Worm (Caenorhabditis elegans) whole organism, L2 larva: ENCODE results near the gene C47A10.12.

Experiments used
- C34F6.9 ChIP-seq: fragments of 150-350 bp; optimal IDR thresholded peaks from 2 replicates; lab custom pipeline; 2014; ENCODE audit warnings: missing biosample characterization, missing genetic modification characterization
- R02D3.7 ChIP-seq: fragments of 150-350 bp; optimal IDR thresholded peaks from 2 replicates; lab custom pipeline; 2014; ENCODE audit warnings: missing biosample characterization, missing genetic modification characterization
- Y55F3AM.14 ChIP-seq: fragments of 200-800 bp; sonication (Bioruptor generic); optimal IDR thresholded peaks from 2 replicates; lab custom pipeline; 2018; ENCODE audit warnings: mild to moderate bottlenecking, missing genetic modification characterization, missing compliant biosample characterization
- ZK546.5 ChIP-seq: sonication (generic microtip); optimal IDR thresholded peaks from 2 replicates; lab custom pipeline; 2017; ENCODE audit warnings: missing biosample characterization, missing genetic modification characterization
- aly-2 ChIP-seq: fragments of 150-350 bp; optimal IDR thresholded peaks from 2 replicates; lab custom pipeline; 2014; ENCODE audit warnings: missing biosample characterization, missing genetic modification characterization
- ama-1 ChIP-seq: fragments of 150-350 bp; optimal IDR thresholded peaks from 2 replicates; lab custom pipeline; 2018; ENCODE audit warnings: inconsistent platforms
- blmp-1 ChIP-seq: sonication (generic microtip); optimal IDR thresholded peaks from 2 replicates; lab custom pipeline; 2017; ENCODE audit warnings: missing genetic modification characterization, mild to moderate bottlenecking, missing compliant biosample characterization, antibody characterized with exemption, moderate library complexity; ENCODE audit not compliant: insufficient read depth
- ceh-16 ChIP-seq: fragments of 150-350 bp; optimal IDR thresholded peaks from 2 replicates; lab custom pipeline; 2014; ENCODE audit warnings: missing biosample characterization, missing genetic modification characterization
- crh-2 ChIP-seq: sonication (generic microtip); optimal IDR thresholded peaks from 2 replicates; lab custom pipeline; 2017; ENCODE audit warnings: missing biosample characterization, missing genetic modification characterization
- dmd-4 ChIP-seq: sonication (generic microtip); optimal IDR thresholded peaks from 2 replicates; lab custom pipeline; 2017; ENCODE audit warnings: missing biosample characterization, missing genetic modification characterization
- egl-27 ChIP-seq: sonication (generic microtip); optimal IDR thresholded peaks from 3 replicates; lab custom pipeline; 2017; ENCODE audit warnings: missing biosample characterization, missing genetic modification reagents, missing genetic modification characterization
- fos-1 ChIP-seq: fragments of 150-350 bp; optimal IDR thresholded peaks from 2 replicates; lab custom pipeline; 2014; ENCODE audit warnings: missing biosample characterization, missing genetic modification characterization
- gmeb-1 ChIP-seq: fragments of 150-350 bp; optimal IDR thresholded peaks from 2 replicates; lab custom pipeline; 2014; ENCODE audit warnings: missing biosample characterization, missing genetic modification characterization
- lin-11 ChIP-seq: fragments of 150-350 bp; sonication (generic microtip); optimal IDR thresholded peaks from 2 replicates; lab custom pipeline; 2014; ENCODE audit warnings: missing biosample characterization, missing genetic modification characterization, inconsistent platforms, mixed read lengths
- lin-39 ChIP-seq: fragments of 150-350 bp; optimal IDR thresholded peaks from 2 replicates; lab custom pipeline; 2014; ENCODE audit warnings: missing biosample characterization, missing genetic modification reagents, missing genetic modification characterization
- lsy-2 ChIP-seq, 2 experiments: fragments of 150-350 bp in 1 of 2; sonication (generic microtip) in 1 of 2; optimal IDR thresholded peaks; 2 replicates each; lab custom pipeline; 2014 to 2017; ENCODE audit warnings: missing biosample characterization in 2 of 2, missing genetic modification characterization in 2 of 2
- mab-5 ChIP-seq: fragments of 150-350 bp; optimal IDR thresholded peaks from 2 replicates; lab custom pipeline; 2014; ENCODE audit warnings: missing biosample characterization, missing genetic modification characterization
- mbf-1 ChIP-seq: sonication (generic microtip); optimal IDR thresholded peaks from 2 replicates; lab custom pipeline; 2017; ENCODE audit warnings: missing biosample characterization, missing genetic modification characterization
- nhr-10 ChIP-seq: sonication (generic microtip); optimal IDR thresholded peaks from 2 replicates; lab custom pipeline; 2017; ENCODE audit warnings: missing biosample characterization, missing genetic modification characterization
- nhr-11 ChIP-seq: fragments of 150-350 bp; optimal IDR thresholded peaks from 2 replicates; lab custom pipeline; 2014; ENCODE audit warnings: missing biosample characterization, missing genetic modification characterization
- nhr-12 ChIP-seq: fragments of 150-350 bp; optimal IDR thresholded peaks from 2 replicates; lab custom pipeline; 2014; ENCODE audit warnings: missing biosample characterization, missing genetic modification characterization
- nhr-129 ChIP-seq: fragments of 150-350 bp; optimal IDR thresholded peaks from 2 replicates; lab custom pipeline; 2014; ENCODE audit warnings: missing biosample characterization, missing genetic modification characterization
- nhr-23 ChIP-seq: fragments of 150-350 bp; optimal IDR thresholded peaks from 2 replicates; lab custom pipeline; 2014; ENCODE audit warnings: missing biosample characterization, missing genetic modification reagents, missing genetic modification characterization
- nhr-237 ChIP-seq: fragments of 150-350 bp; optimal IDR thresholded peaks from 2 replicates; lab custom pipeline; 2014; ENCODE audit warnings: missing biosample characterization, missing genetic modification characterization
- nhr-25 ChIP-seq: fragments of 150-350 bp; sonication (generic microtip); optimal IDR thresholded peaks from 3 replicates; lab custom pipeline; 2014; ENCODE audit warnings: missing biosample characterization, missing genetic modification characterization
- nhr-6 ChIP-seq: fragments of 150-350 bp; optimal IDR thresholded peaks from 2 replicates; lab custom pipeline; 2014; ENCODE audit warnings: missing biosample characterization, missing genetic modification characterization
- nhr-77 ChIP-seq: fragments of 150-350 bp; optimal IDR thresholded peaks from 2 replicates; lab custom pipeline; 2014; ENCODE audit warnings: missing biosample characterization, missing genetic modification characterization
- peb-1 ChIP-seq: fragments of 150-350 bp; optimal IDR thresholded peaks from 2 replicates; lab custom pipeline; 2014; ENCODE audit warnings: missing biosample characterization, missing genetic modification characterization
- skn-1 ChIP-seq: sonication (generic microtip); optimal IDR thresholded peaks from 2 replicates; lab custom pipeline; 2017; ENCODE audit warnings: missing biosample characterization, missing genetic modification characterization
- sma-9 ChIP-seq, 2 experiments: fragments of 150-350 bp in 1 of 2; sonication (generic microtip) in 1 of 2; optimal IDR thresholded peaks; 2 replicates each; lab custom pipeline; 2014 to 2016; ENCODE audit warnings: missing genetic modification characterization in 2 of 2, mild to moderate bottlenecking in 1 of 2, missing biosample characterization in 1 of 2, missing compliant biosample characterization in 1 of 2, missing genetic modification reagents in 1 of 2, moderate library complexity in 1 of 2
- unc-39 ChIP-seq: fragments of 150-350 bp; optimal IDR thresholded peaks from 2 replicates; lab custom pipeline; 2014; ENCODE audit warnings: missing biosample characterization, missing genetic modification characterization
- unc-62 ChIP-seq: fragments of 150-350 bp; optimal IDR thresholded peaks from 2 replicates; lab custom pipeline; 2014; ENCODE audit warnings: missing biosample characterization, missing genetic modification reagents, missing genetic modification characterization
- zag-1 ChIP-seq: fragments of 150-350 bp; optimal IDR thresholded peaks from 2 replicates; lab custom pipeline; 2014; ENCODE audit warnings: missing biosample characterization, missing genetic modification characterization
- ztf-11 ChIP-seq: sonication (generic microtip); optimal IDR thresholded peaks from 2 replicates; lab custom pipeline; 2017; ENCODE audit warnings: missing biosample characterization, missing genetic modification characterization
- ztf-4 ChIP-seq: fragments of 150-350 bp; optimal IDR thresholded peaks from 2 replicates; lab custom pipeline; 2014; ENCODE audit warnings: missing biosample characterization, missing genetic modification characterization

C47A10.12 gene

ce11 chrV:17777624-17778023 lies at the start of gene C47A10.12:
TSS of gene C47A10.12 (plus strand) at chrV:17777924.
- no peak for TF ChIP-seq fos-1 (tag; lab: Kevin White, UChicago)
- TF ChIP-seq mbf-1 (tag; lab: Kevin White, UChicago): no peak
- no peak for TF ChIP-seq nhr-12
- TF ChIP-seq aly-2: no peak
- no peak for TF ChIP-seq peb-1 (tag; lab: Kevin White, UChicago)
- TF ChIP-seq skn-1 (tag; lab: Kevin White, UChicago): no peak
- TF ChIP-seq gmeb-1 (tag; lab: Kevin White, UChicago): no peak
- no peak for TF ChIP-seq lsy-2 (tag; optimal IDR thresholded peaks at IDR 0.05; lab: Kevin White, UChicago)
- no peak for TF ChIP-seq zag-1 (tag; lab: Kevin White, UChicago)
- TF ChIP-seq crh-2 (tag; lab: Kevin White, UChicago): no peak
- TF ChIP-seq ztf-11: no peak
- no peak for TF ChIP-seq blmp-1 (tag; lab: Kevin White, UChicago)
- TF ChIP-seq C34F6.9 (tag; lab: Kevin White, UChicago): no peak
- TF ChIP-seq nhr-10 (tag; lab: Kevin White, UChicago): no peak
- TF ChIP-seq unc-62 (GFP tag; lab: Kevin White, UChicago): no peak
- no peak for TF ChIP-seq dmd-4 (tag; lab: Kevin White, UChicago)
- no peak for TF ChIP-seq Y55F3AM.14 (GFP tag; lab: Kevin White, UChicago)
- TF ChIP-seq R02D3.7: no peak
- TF ChIP-seq unc-39 (tag; lab: Kevin White, UChicago): no peak
- no peak for TF ChIP-seq nhr-237 (tag; lab: Kevin White, UChicago)

ce11 chrV:17728336-17728735 lies 49.4 kb upstream of the C47A10.12 start:
- TF ChIP-seq nhr-77 (tag; lab: Kevin White, UChicago) (no peak), unc-62 (GFP tag; lab: Kevin White, UChicago) (no peak), fos-1 (tag; lab: Kevin White, UChicago) (no peak), nhr-11 (tag; lab: Kevin White, UChicago) (no peak), lin-39 (no peak), dmd-4 (tag; lab: Kevin White, UChicago) (no peak), egl-27 (no peak), nhr-23 (tag; lab: Kevin White, UChicago) (no peak), mab-5 (tag; lab: Kevin White, UChicago) (no peak), ztf-4 (tag; lab: Kevin White, UChicago) (no peak)

- peak; percentile 8 for TF ChIP-seq nhr-129 (tag; lab: Kevin White, UChicago)
- TF ChIP-seq sma-9 (GFP tag; optimal IDR thresholded peaks at IDR 0.05; lab: Kevin White, UChicago): peak; percentile 23
- TF ChIP-seq sma-9 (tag; optimal IDR thresholded peaks at IDR 0.05; lab: Kevin White, UChicago): no peak
- peak; percentile 37 for TF ChIP-seq mab-5 (tag; lab: Kevin White, UChicago)
- TF ChIP-seq C34F6.9 (tag; lab: Kevin White, UChicago): no peak
- TF ChIP-seq ztf-4 (tag; lab: Kevin White, UChicago): no peak
These were observed 49.0 kb upstream of the C47A10.12 start for ce11 chrV:17728757-17729156.

- TF ChIP-seq nhr-11 (tag; lab: Kevin White, UChicago) (no peak), ama-1 (lab: Kevin White, UChicago) (no peak), ZK546.5 (tag; lab: Kevin White, UChicago) (no peak), unc-62 (GFP tag; lab: Kevin White, UChicago) (no peak), fos-1 (tag; lab: Kevin White, UChicago) (no peak), nhr-6 (tag; lab: Kevin White, UChicago) (no peak), nhr-237 (tag; lab: Kevin White, UChicago) (no peak), nhr-10 (tag; lab: Kevin White, UChicago) (no peak), ceh-16 (no peak), zag-1 (tag; lab: Kevin White, UChicago) (no peak), ztf-4 (tag; lab: Kevin White, UChicago) (no peak), lsy-2 (tag; optimal IDR thresholded peaks at IDR 0.05; lab: Kevin White, UChicago) (no peak), nhr-129 (tag; lab: Kevin White, UChicago) (no peak), mab-5 (tag; lab: Kevin White, UChicago) (no peak), nhr-12 (no peak), Y55F3AM.14 (GFP tag; lab: Kevin White, UChicago) (no peak), nhr-25 (no peak), lin-11 (tag; lab: Kevin White, UChicago) (no peak)
These were observed 45.2 kb upstream of the C47A10.12 start, which contains the start of gene twk-42 for ce11 chrV:17732516-17732915. TSS of gene twk-42 (minus strand) at chrV:17732616.
